Worm (Caenorhabditis elegans) whole organism, young adult: ENCODE results near the gene T03D8.6.

Experiments used
- D2030.7 ChIP-seq: fragments of 200-800 bp; sonication (Bioruptor generic); IDR thresholded peaks from 2 replicates; pipeline ENCODE4 v1.3.6; 2022; ENCODE audit warnings: missing genetic modification reagents, missing genetic modification characterization, missing compliant biosample characterization
- F37B4.10 ChIP-seq: fragments of 200-800 bp; sonication (Bioruptor generic); IDR thresholded peaks from 2 replicates; pipeline ENCODE4 v1.3.6; 2022; ENCODE audit warnings: missing genetic modification characterization, missing compliant biosample characterization
- F49E8.2 ChIP-seq: sonication (generic microtip); optimal IDR thresholded peaks from 3 replicates; lab custom pipeline; 2017; ENCODE audit warnings: missing genetic modification characterization, mild to moderate bottlenecking, missing compliant biosample characterization, antibody characterized with exemption, moderate library complexity; ENCODE audit not compliant: insufficient read depth
- F55B11.4 ChIP-seq: sonication (generic microtip); optimal IDR thresholded peaks from 2 replicates; lab custom pipeline; 2016; ENCODE audit warnings: missing compliant biosample characterization, missing genetic modification characterization, borderline replicate concordance; ENCODE audit not compliant: insufficient read depth
- F57C9.4 ChIP-seq: sonication (generic microtip); optimal IDR thresholded peaks from 2 replicates; lab custom pipeline; 2017; ENCODE audit warnings: mild to moderate bottlenecking, missing genetic modification characterization, missing compliant biosample characterization
- Y53G8AR.9 ChIP-seq: fragments of 200-800 bp; sonication (Bioruptor generic); conservative IDR thresholded peaks from 2 replicates; pipeline ENCODE4 v1.3.6; 2022; ENCODE audit warnings: missing genetic modification reagents, missing genetic modification characterization, missing compliant biosample characterization
- Y79H2A.3 ChIP-seq: fragments of 200-800 bp; sonication (Bioruptor generic); conservative IDR thresholded peaks from 2 replicates; pipeline ENCODE4 v1.3.6; 2022; ENCODE audit warnings: missing genetic modification reagents, missing genetic modification characterization, missing compliant biosample characterization
- Y95B8A.8 ChIP-seq: fragments of 200-800 bp; sonication (Bioruptor generic); IDR thresholded peaks from 2 replicates; pipeline ENCODE4 v1.3.6; 2022; ENCODE audit warnings: missing genetic modification reagents, missing genetic modification characterization, missing compliant biosample characterization
- ZK185.1 ChIP-seq: sonication (generic microtip); optimal IDR thresholded peaks from 2 replicates; lab custom pipeline; 2016; ENCODE audit warnings: mild to moderate bottlenecking, missing genetic modification characterization, missing compliant biosample characterization; ENCODE audit not compliant: poor library complexity, severe bottlenecking
- atf-7 ChIP-seq: sonication (generic microtip); optimal IDR thresholded peaks from 2 replicates; lab custom pipeline; 2017; ENCODE audit warnings: mild to moderate bottlenecking, missing genetic modification characterization, missing compliant biosample characterization
- athp-1 ChIP-seq: sonication (generic microtip); optimal IDR thresholded peaks from 2 replicates; lab custom pipeline; 2017; ENCODE audit warnings: mild to moderate bottlenecking, missing genetic modification characterization, missing compliant biosample characterization
- attf-3 ChIP-seq: fragments of 200-800 bp; sonication (Bioruptor generic); conservative IDR thresholded peaks from 2 replicates; pipeline ENCODE4 v1.3.6; 2022; ENCODE audit warnings: missing genetic modification reagents, missing genetic modification characterization, missing compliant biosample characterization
- attf-5 ChIP-seq: fragments of 200-800 bp; sonication (Bioruptor generic); optimal IDR thresholded peaks from 2 replicates; lab custom pipeline; 2018; ENCODE audit warnings: mild to moderate bottlenecking, missing genetic modification characterization, missing compliant biosample characterization
- cebp-1 ChIP-seq, 2 experiments: fragments of 200-800 bp in 1 of 2; sonication (Bioruptor generic) in 1 of 2; sonication (generic microtip) in 1 of 2; IDR thresholded peaks in 1 of 2; optimal IDR thresholded peaks in 1 of 2; 2 replicates each; pipeline versions ENCODE4 v1.3.6 to Lab custom; 2017 to 2022; ENCODE audit warnings: missing compliant biosample characterization in 2 of 2, missing genetic modification characterization in 2 of 2, mild to moderate bottlenecking in 1 of 2, missing genetic modification reagents in 1 of 2, moderate library complexity in 1 of 2
- ceh-100 ChIP-seq: fragments of 200-800 bp; sonication (Bioruptor generic); IDR thresholded peaks from 2 replicates; pipeline ENCODE4 v1.3.6; 2022; ENCODE audit warnings: missing genetic modification reagents, missing genetic modification characterization, missing compliant biosample characterization
- ceh-27 ChIP-seq: fragments of 200-800 bp; sonication (Bioruptor generic); optimal IDR thresholded peaks from 2 replicates; lab custom pipeline; 2018; ENCODE audit warnings: mild to moderate bottlenecking, missing genetic modification characterization, moderate library complexity, missing compliant biosample characterization
- dox-1 ChIP-seq: fragments of 200-800 bp; sonication (Bioruptor generic); IDR thresholded peaks from 2 replicates; pipeline ENCODE4 v1.3.6; 2022; ENCODE audit warnings: missing genetic modification reagents, missing genetic modification characterization, missing compliant biosample characterization
- efl-1 ChIP-seq: fragments of 150-350 bp; optimal IDR thresholded peaks from 2 replicates; lab custom pipeline; 2014; ENCODE audit warnings: missing biosample characterization, missing genetic modification reagents, missing genetic modification characterization
- ets-4 ChIP-seq: fragments of 200-800 bp; sonication (Bioruptor generic); optimal IDR thresholded peaks from 2 replicates; lab custom pipeline; 2018; ENCODE audit warnings: mild to moderate bottlenecking, missing genetic modification characterization, missing compliant biosample characterization
- hlh-26 ChIP-seq: fragments of 200-800 bp; sonication (Bioruptor generic); conservative IDR thresholded peaks from 2 replicates; pipeline ENCODE4 v1.3.6; 2022; ENCODE audit warnings: missing genetic modification reagents, missing genetic modification characterization, missing compliant biosample characterization
- hmg-1.2 ChIP-seq: fragments of 200-800 bp; sonication (Bioruptor generic); IDR thresholded peaks from 2 replicates; pipeline ENCODE4 v1.3.6; 2022; ENCODE audit warnings: missing genetic modification reagents, missing genetic modification characterization, missing compliant biosample characterization
- let-607 ChIP-seq, 2 experiments: fragments of 200-800 bp in 1 of 2; sonication (Bioruptor generic) in 1 of 2; sonication (generic microtip) in 1 of 2; optimal IDR thresholded peaks; 2 replicates each; lab custom pipeline; 2016 to 2018; ENCODE audit warnings: mild to moderate bottlenecking in 2 of 2, missing compliant biosample characterization in 2 of 2, missing genetic modification characterization in 2 of 2, moderate library complexity in 2 of 2, missing genotype in 1 of 2
- lir-1 ChIP-seq: fragments of 200-800 bp; sonication (Bioruptor generic); conservative IDR thresholded peaks from 2 replicates; pipeline ENCODE4 v1.3.6; 2022; ENCODE audit warnings: missing genetic modification reagents, missing genetic modification characterization, missing compliant biosample characterization
- madf-6 ChIP-seq: fragments of 200-800 bp; sonication (Bioruptor generic); IDR thresholded peaks from 2 replicates; pipeline ENCODE4 v1.3.6; 2022; ENCODE audit warnings: missing genetic modification reagents, missing genetic modification characterization, missing compliant biosample characterization
- madf-8 ChIP-seq: fragments of 200-800 bp; sonication (Bioruptor generic); conservative IDR thresholded peaks from 2 replicates; pipeline ENCODE4 v1.3.6; 2022; ENCODE audit warnings: missing genetic modification reagents, missing genetic modification characterization, missing compliant biosample characterization
- mcd-1 ChIP-seq: fragments of 200-800 bp; sonication (Bioruptor generic); IDR thresholded peaks from 2 replicates; pipeline ENCODE4 v1.3.6; 2022; ENCODE audit warnings: missing genetic modification reagents, missing genetic modification characterization, missing compliant biosample characterization
- nfya-2 ChIP-seq: fragments of 200-800 bp; sonication (Bioruptor generic); IDR thresholded peaks from 2 replicates; pipeline ENCODE4 v1.3.6; 2022; ENCODE audit warnings: missing genetic modification reagents, missing genetic modification characterization, missing compliant biosample characterization
- nhr-80 ChIP-seq: sonication (generic microtip); optimal IDR thresholded peaks from 2 replicates; lab custom pipeline; 2016; ENCODE audit warnings: missing genetic modification characterization, missing compliant biosample characterization
- nhr-90 ChIP-seq: sonication (generic microtip); optimal IDR thresholded peaks from 2 replicates; lab custom pipeline; 2016; ENCODE audit warnings: missing genotype, mild to moderate bottlenecking, missing genetic modification characterization, missing compliant biosample characterization
- pbrm-1 ChIP-seq: fragments of 200-800 bp; sonication (Bioruptor generic); IDR thresholded peaks from 2 replicates; pipeline ENCODE4 v1.3.6; 2022; ENCODE audit warnings: missing genetic modification reagents, missing genetic modification characterization, missing compliant biosample characterization
- pha-4 ChIP-seq: fragments of 150-350 bp; sonication (generic microtip); optimal IDR thresholded peaks from 2 replicates; lab custom pipeline; 2014; ENCODE audit warnings: missing biosample characterization, missing genetic modification reagents, missing genetic modification characterization
- snpc-3.4 ChIP-seq: sonication (generic microtip); optimal IDR thresholded peaks from 2 replicates; lab custom pipeline; 2017; ENCODE audit warnings: missing genetic modification characterization, mild to moderate bottlenecking, missing compliant biosample characterization, antibody characterized with exemption, moderate library complexity, missing genotype, missing genetic modification reagents
- snpc-4 ChIP-seq, 5 experiments: fragments of 150-350 bp in 1 of 5; sonication (generic microtip) in 4 of 5; optimal IDR thresholded peaks; 2 replicates each; lab custom pipeline; 2014 to 2018; ENCODE audit warnings: missing genetic modification characterization in 5 of 5, missing biosample characterization in 3 of 5, antibody characterized with exemption in 2 of 5, mild to moderate bottlenecking in 2 of 5, missing compliant biosample characterization in 2 of 5, missing genotype in 2 of 5, moderate library complexity in 2 of 5, missing genetic modification reagents in 1 of 5
- tbx-9 ChIP-seq: sonication (generic microtip); optimal IDR thresholded peaks from 2 replicates; lab custom pipeline; 2016; ENCODE audit warnings: borderline replicate concordance, missing genetic modification characterization, inconsistent platforms, missing compliant biosample characterization
- zim-3 ChIP-seq: sonication (generic microtip); optimal IDR thresholded peaks from 2 replicates; lab custom pipeline; 2017; ENCODE audit warnings: mild to moderate bottlenecking, missing genetic modification characterization, moderate library complexity, missing compliant biosample characterization

T03D8.6 gene

ce11 chrV:20832554-20832963 lies 12.4 kb upstream of the T03D8.6 start:
- peak; percentile 84 for TF ChIP-seq ceh-100 (GFP tag; lab: Robert Waterston, UW)
- TF ChIP-seq tbx-9 (tag; lab: Kevin White, UChicago), result no peak
- peak; percentile 51; the same call in 1 of the 2 replicates for TF ChIP-seq mcd-1 (GFP tag; lab: Robert Waterston, UW)

ce11 chrV:20831867-20832266 lies 11.7 kb upstream of the T03D8.6 start:
- TF ChIP-seq athp-1 (tag; lab: Kevin White, UChicago) (no peak), nhr-90 (tag; lab: Kevin White, UChicago) (no peak), attf-5 (GFP tag; lab: Kevin White, UChicago) (peak; percentile 57), snpc-3.4 (tag; lab: Kevin White, UChicago) (no peak), efl-1 (GFP tag; lab: Kevin White, UChicago) (no peak), attf-3 (GFP tag; lab: Robert Waterston, UW) (no peak), ceh-27 (GFP tag; lab: Kevin White, UChicago) (no peak), ets-4 (GFP tag; lab: Kevin White, UChicago) (peak; percentile 7), ZK185.1 (tag; lab: Kevin White, UChicago) (peak; percentile 17), cebp-1 (GFP tag; IDR thresholded peaks at IDR 0.05; lab: Robert Waterston, UW) (no peak), cebp-1 (tag; optimal IDR thresholded peaks at IDR 0.05; lab: Kevin White, UChicago) (peak; percentile 46), hmg-1.2 (GFP tag; lab: Robert Waterston, UW) (peak; percentile 84), dox-1 (GFP tag; lab: Robert Waterston, UW) (peak; percentile 78), pha-4 (tag; lab: Kevin White, UChicago) (peak; percentile 2), zim-3 (tag; lab: Kevin White, UChicago) (no peak), F49E8.2 (tag; lab: Kevin White, UChicago) (no peak), nfya-2 (no peak), nhr-80 (tag; lab: Kevin White, UChicago) (peak; percentile 97), snpc-4 (GFP tag; optimal IDR thresholded peaks at IDR 0.05; lab: Kevin White, UChicago) (no peak), snpc-4 (tag; optimal IDR thresholded peaks at IDR 0.05; lab: Kevin White, UChicago) (peak in 1 of 4 experiments; percentile 13), madf-8 (GFP tag; lab: Robert Waterston, UW) (no peak)

- no peak for TF ChIP-seq F37B4.10 (GFP tag; lab: Robert Waterston, UW)
- no peak for TF ChIP-seq F55B11.4
- no peak for TF ChIP-seq lir-1
- no peak for TF ChIP-seq Y79H2A.3 (GFP tag; lab: Robert Waterston, UW)
- TF ChIP-seq Y53G8AR.9 (GFP tag; lab: Robert Waterston, UW), result no peak
- no peak for TF ChIP-seq hlh-26 (GFP tag; lab: Robert Waterston, UW)
- no peak for TF ChIP-seq pbrm-1 (GFP tag; lab: Robert Waterston, UW)
- no peak for TF ChIP-seq Y95B8A.8
- no peak for TF ChIP-seq D2030.7 (GFP tag; lab: Robert Waterston, UW)
- no peak for TF ChIP-seq F57C9.4 (tag; lab: Kevin White, UChicago)
- TF ChIP-seq madf-6 (GFP tag; lab: Robert Waterston, UW), result no peak
- no peak for TF ChIP-seq atf-7 (tag; lab: Kevin White, UChicago)
- peak; percentile 29 for TF ChIP-seq nhr-80 (tag; lab: Kevin White, UChicago)
- TF ChIP-seq let-607 (tag; optimal IDR thresholded peaks at IDR 0.05; lab: Kevin White, UChicago), result peak; percentile 70 to 89
Observed at ce11 chrV:20830409-20830808, 10.3 kb upstream of the T03D8.6 start.
